Worm (Caenorhabditis elegans) whole organism, L3 larva: ENCODE data around the gene klp-7.

Experiments
- ama-1 ChIP-seq: fragments of 150-350 bp; optimal IDR thresholded peaks from 2 replicates; lab custom pipeline; 2018
- egl-27 ChIP-seq: sonication (generic microtip); optimal IDR thresholded peaks from 4 replicates; lab custom pipeline; 2017; ENCODE audit warnings: missing biosample characterization, missing genetic modification reagents, missing genetic modification characterization
- elt-3 ChIP-seq, 3 experiments: fragments of 150-350 bp in 1 of 3; sonication (generic microtip) in 2 of 3; optimal IDR thresholded peaks; 2 replicates in 2 of 3; 4 replicates in 1 of 3; lab custom pipeline; 2014 to 2017; ENCODE audit warnings: missing biosample characterization in 3 of 3, missing genetic modification characterization in 3 of 3
- fkh-10 ChIP-seq: sonication (generic microtip); optimal IDR thresholded peaks from 2 replicates; lab custom pipeline; 2017; ENCODE audit warnings: missing biosample characterization, missing genetic modification reagents, missing genetic modification characterization
- jun-1 ChIP-seq: fragments of 150-350 bp; optimal IDR thresholded peaks from 2 replicates; lab custom pipeline; 2014; ENCODE audit warnings: missing biosample characterization, missing genetic modification reagents, missing genetic modification characterization
- mdl-1 ChIP-seq: fragments of 150-350 bp; optimal IDR thresholded peaks from 2 replicates; lab custom pipeline; 2014; ENCODE audit warnings: missing biosample characterization, missing genetic modification characterization
- nfya-1 ChIP-seq: sonication (generic microtip); optimal IDR thresholded peaks from 2 replicates; lab custom pipeline; 2017; ENCODE audit warnings: missing genetic modification characterization, mild to moderate bottlenecking, missing compliant biosample characterization, antibody characterized with exemption, moderate library complexity; ENCODE audit not compliant: insufficient read depth
- nhr-23 ChIP-seq: fragments of 150-350 bp; optimal IDR thresholded peaks from 2 replicates; lab custom pipeline; 2014; ENCODE audit warnings: missing biosample characterization, missing genetic modification reagents, missing genetic modification characterization
- nhr-43 ChIP-seq: sonication (generic microtip); optimal IDR thresholded peaks from 2 replicates; lab custom pipeline; 2016; ENCODE audit warnings: mild to moderate bottlenecking, missing genetic modification characterization, missing compliant biosample characterization; ENCODE audit not compliant: poor library complexity, severe bottlenecking
- pha-4 ChIP-seq: fragments of 150-350 bp; optimal IDR thresholded peaks from 2 replicates; lab custom pipeline; 2014; ENCODE audit warnings: missing biosample characterization, missing genetic modification reagents, missing genetic modification characterization
- pqm-1 ChIP-seq: fragments of 150-350 bp; optimal IDR thresholded peaks from 2 replicates; lab custom pipeline; 2017; ENCODE audit warnings: missing biosample characterization, missing genetic modification characterization, inconsistent platforms
- tbx-2 ChIP-seq: sonication (generic microtip); optimal IDR thresholded peaks from 2 replicates; lab custom pipeline; 2016; ENCODE audit warnings: mild to moderate bottlenecking, missing genetic modification characterization, missing compliant biosample characterization
- zag-1 ChIP-seq: fragments of 150-350 bp; optimal IDR thresholded peaks from 2 replicates; lab custom pipeline; 2014; ENCODE audit warnings: missing biosample characterization, missing genetic modification characterization
- ztf-11 ChIP-seq: fragments of 150-350 bp; optimal IDR thresholded peaks from 2 replicates; lab custom pipeline; 2014; ENCODE audit warnings: missing biosample characterization, missing genetic modification characterization

DNA sequence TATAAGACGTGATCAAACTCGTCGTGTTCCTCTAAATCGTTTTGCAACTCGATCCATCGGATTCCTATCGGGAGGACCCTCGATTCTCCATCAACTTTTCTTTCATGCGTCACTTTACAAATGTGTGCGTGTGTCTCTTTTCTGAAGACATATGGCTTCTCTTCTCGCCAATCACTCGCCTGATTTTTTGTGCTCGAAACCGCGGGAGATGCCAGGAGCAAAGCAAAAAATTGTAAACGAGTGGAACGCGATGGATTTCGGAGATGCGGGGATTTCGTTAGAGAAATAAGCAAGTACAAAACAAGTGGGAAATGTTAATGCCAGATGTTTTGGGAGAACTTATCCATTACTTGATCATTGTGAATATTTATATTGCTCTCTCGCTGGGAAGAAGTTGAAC lies 18.5 kb downstream of the klp-7 start:
- TF ChIP-seq pha-4 (tag; lab: Kevin White, UChicago), result no peak
- no peak for TF ChIP-seq ama-1 (lab: Kevin White, UChicago)
- no peak for TF ChIP-seq jun-1 (tag; lab: Kevin White, UChicago)
- no peak for TF ChIP-seq fkh-10 (GFP tag; lab: Kevin White, UChicago)
- no peak for TF ChIP-seq pqm-1
- no peak for TF ChIP-seq nhr-43 (tag; lab: Kevin White, UChicago)
- no peak for TF ChIP-seq nhr-23 (tag; lab: Kevin White, UChicago)
- TF ChIP-seq ztf-11 (tag; lab: Kevin White, UChicago), result no peak
- TF ChIP-seq zag-1 (tag; lab: Kevin White, UChicago), result no peak
- no peak for TF ChIP-seq egl-27 (tag; lab: Kevin White, UChicago)
- no peak for TF ChIP-seq tbx-2 (tag; lab: Kevin White, UChicago)
- TF ChIP-seq nfya-1 (tag; lab: Kevin White, UChicago), result no peak
- TF ChIP-seq mdl-1, result no peak
- no peak for TF ChIP-seq elt-3 (tag; optimal IDR thresholded peaks at IDR 0.05; lab: Kevin White, UChicago)
